Worm (Caenorhabditis elegans): ENCODE measurements around the gene cyp-13A7.

DNA sequence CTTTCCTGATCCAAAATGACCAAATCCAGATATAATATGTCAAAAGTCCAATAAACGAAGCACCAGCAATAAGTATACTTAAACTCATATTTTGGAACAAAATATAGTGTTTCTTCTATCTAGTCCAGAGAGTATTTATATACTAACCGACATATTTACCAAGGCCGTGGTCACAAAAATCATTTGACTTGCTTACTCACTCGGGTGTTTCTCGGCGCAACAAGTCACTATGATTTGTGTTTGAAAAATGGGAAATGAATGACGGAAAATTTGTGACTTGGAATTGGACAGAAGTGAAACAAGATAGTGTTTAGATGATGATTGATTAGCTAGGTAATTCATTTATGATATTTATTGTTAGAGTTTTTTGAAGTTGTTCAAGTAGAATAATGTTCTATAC lies 3.2 kb upstream of the cyp-13A7 start, which contains the start of gene cyp-13A5:
- TF ChIP-seq ama-1 (optimal IDR thresholded peaks at IDR 0.05) = no peak
- TF ChIP-seq hlh-4 (tag; optimal IDR thresholded peaks at IDR 0.05) = no peak
- TF ChIP-seq irx-1 (tag; optimal IDR thresholded peaks at IDR 0.05) = no peak

Measured in whole organism, L1 larva.